Fruit fly (Drosophila melanogaster) whole organism, embryonic: ENCODE results near the gene NdufV3.

ENCODE experiments used
- Ada2b ChIP-seq: fragments of 200-800 bp; sonication (Bioruptor generic); IDR thresholded peaks from 2 replicates; pipeline ENCODE4 v1.3.6; 2022; ENCODE audit warnings: missing biosample characterization, missing genetic modification characterization
- CG10462 ChIP-seq: fragments of 200-800 bp; sonication (Bioruptor generic); optimal IDR thresholded peaks from 2 replicates; lab custom pipeline; 2016; ENCODE audit warnings: missing biosample characterization, missing genetic modification characterization
- CG12659 ChIP-seq: fragments of 200-800 bp; sonication (Bioruptor generic); optimal IDR thresholded peaks from 3 replicates; lab custom pipeline; 2017; ENCODE audit warnings: mild to moderate bottlenecking, missing biosample characterization, missing genetic modification reagents, missing genetic modification characterization
- CG12744 ChIP-seq: fragments of 200-800 bp; sonication (Bioruptor generic); optimal IDR thresholded peaks from 2 replicates; lab custom pipeline; 2016; ENCODE audit warnings: missing biosample characterization, missing genetic modification characterization
- CG12769 ChIP-seq: fragments of 200-800 bp; sonication (Bioruptor generic); optimal IDR thresholded peaks from 2 replicates; lab custom pipeline; 2019; ENCODE audit warnings: missing biosample characterization, mild to moderate bottlenecking, missing genetic modification characterization, moderate library complexity
- CG13894 ChIP-seq: fragments of 200-800 bp; sonication (Bioruptor generic); optimal IDR thresholded peaks from 3 replicates; lab custom pipeline; 2018; ENCODE audit warnings: missing biosample characterization, mild to moderate bottlenecking, missing genetic modification characterization, moderate library complexity
- CG16863 ChIP-seq: fragments of 200-800 bp; sonication (Bioruptor generic); optimal IDR thresholded peaks from 3 replicates; lab custom pipeline; 2016; ENCODE audit warnings: missing biosample characterization, missing genetic modification characterization
- CG18011 ChIP-seq: fragments of 200-800 bp; sonication (Bioruptor generic); optimal IDR thresholded peaks from 2 replicates; lab custom pipeline; 2017; ENCODE audit warnings: missing biosample characterization, missing genetic modification characterization, mild to moderate bottlenecking, moderate library complexity, missing genotype
- CG32767 ChIP-seq: fragments of 200-800 bp; sonication (Bioruptor generic); IDR thresholded peaks from 2 replicates; pipeline ENCODE4 v1.3.6; 2022; ENCODE audit warnings: missing biosample characterization, missing genetic modification characterization
- CG34422 ChIP-seq: fragments of 200-800 bp; sonication (Bioruptor generic); IDR thresholded peaks from 3 replicates; pipeline ENCODE4 v1.3.6; 2022; ENCODE audit warnings: missing biosample characterization, missing genetic modification characterization
- CG3847 ChIP-seq: fragments of 200-800 bp; sonication (Bioruptor generic); IDR thresholded peaks from 2 replicates; pipeline ENCODE4 v1.3.6; 2022; ENCODE audit warnings: missing biosample characterization, missing genetic modification characterization
- CG3995 ChIP-seq: fragments of 200-800 bp; sonication (Bioruptor generic); optimal IDR thresholded peaks from 3 replicates; lab custom pipeline; 2016; ENCODE audit warnings: missing biosample characterization, missing genetic modification characterization
- CG4328 ChIP-seq: fragments of 200-800 bp; sonication (Bioruptor generic); optimal IDR thresholded peaks from 3 replicates; lab custom pipeline; 2017; ENCODE audit warnings: missing biosample characterization, missing genetic modification reagents, missing genetic modification characterization
- CG4360 ChIP-seq: fragments of 200-800 bp; sonication (Bioruptor generic); IDR thresholded peaks from 2 replicates; pipeline ENCODE4 v1.3.6; 2022; ENCODE audit warnings: missing biosample characterization, missing genetic modification characterization
- CG43689 ChIP-seq: fragments of 200-800 bp; sonication (Bioruptor generic); IDR thresholded peaks from 2 replicates; pipeline ENCODE4 v1.3.6; 2022; ENCODE audit warnings: missing biosample characterization, missing genetic modification characterization
- CG4707 ChIP-seq: fragments of 200-800 bp; sonication (Bioruptor generic); optimal IDR thresholded peaks from 2 replicates; lab custom pipeline; 2018; ENCODE audit warnings: missing biosample characterization, mild to moderate bottlenecking, missing genetic modification characterization, moderate library complexity
- CG5245 ChIP-seq: fragments of 200-800 bp; sonication (Bioruptor generic); optimal IDR thresholded peaks from 3 replicates; lab custom pipeline; 2016; ENCODE audit warnings: missing biosample characterization, missing genetic modification characterization
- CG6254 ChIP-seq: fragments of 200-800 bp; sonication (Bioruptor generic); optimal IDR thresholded peaks from 3 replicates; lab custom pipeline; 2017; ENCODE audit warnings: mild to moderate bottlenecking, missing biosample characterization, missing genetic modification reagents, missing genetic modification characterization
- CG6272 ChIP-seq: fragments of 200-800 bp; sonication (Bioruptor generic); IDR thresholded peaks from 2 replicates; pipeline ENCODE4 v1.3.6; 2022; ENCODE audit warnings: missing biosample characterization, missing genetic modification characterization
- CG7372 ChIP-seq: fragments of 200-800 bp; sonication (Bioruptor generic); IDR thresholded peaks from 2 replicates; pipeline ENCODE4 v1.3.6; 2022; ENCODE audit warnings: missing biosample characterization, missing genetic modification characterization
- CG9797 ChIP-seq: fragments of 200-800 bp; sonication (Bioruptor generic); optimal IDR thresholded peaks from 3 replicates; lab custom pipeline; 2018; ENCODE audit warnings: missing biosample characterization, mild to moderate bottlenecking, missing genetic modification characterization
- CG9817 ChIP-seq: fragments of 200-800 bp; sonication (Bioruptor generic); optimal IDR thresholded peaks from 2 replicates; lab custom pipeline; 2018; ENCODE audit warnings: missing biosample characterization, mild to moderate bottlenecking, missing genetic modification characterization, moderate library complexity
- CoRest ChIP-seq: fragments of 200-800 bp; sonication (Bioruptor generic); optimal IDR thresholded peaks from 3 replicates; lab custom pipeline; 2018; ENCODE audit warnings: missing biosample characterization, mild to moderate bottlenecking, missing genetic modification characterization, moderate library complexity
- D19B ChIP-seq: fragments of 200-800 bp; sonication (Bioruptor generic); optimal IDR thresholded peaks from 2 replicates; lab custom pipeline; 2017; ENCODE audit warnings: missing biosample characterization, mild to moderate bottlenecking, missing genetic modification characterization
- Dek ChIP-seq: fragments of 200-800 bp; sonication (Bioruptor generic); optimal IDR thresholded peaks from 3 replicates; lab custom pipeline; 2019; ENCODE audit warnings: missing biosample characterization, mild to moderate bottlenecking, missing genetic modification characterization, moderate library complexity
- Ets65A ChIP-seq: fragments of 200-800 bp; sonication (Bioruptor generic); peaks from one replicate; lab custom pipeline; 2016; ENCODE audit warnings: missing biosample characterization, missing genetic modification characterization
- Fer1 ChIP-seq: fragments of 200-800 bp; sonication (Bioruptor generic); optimal IDR thresholded peaks from 2 replicates; lab custom pipeline; 2017; ENCODE audit warnings: missing biosample characterization, mild to moderate bottlenecking, missing genetic modification characterization
- Lhr ChIP-seq: fragments of 200-800 bp; sonication (Bioruptor generic); optimal IDR thresholded peaks from 3 replicates; lab custom pipeline; 2017; ENCODE audit warnings: mild to moderate bottlenecking, missing biosample characterization, missing genetic modification reagents, missing genetic modification characterization
- NfI ChIP-seq: fragments of 200-800 bp; sonication (Bioruptor generic); optimal IDR thresholded peaks from 3 replicates; lab custom pipeline; 2018; ENCODE audit warnings: missing biosample characterization, mild to moderate bottlenecking, missing genetic modification characterization, moderate library complexity
- Oli ChIP-seq: fragments of 200-800 bp; sonication (Bioruptor generic); optimal IDR thresholded peaks from 2 replicates; lab custom pipeline; 2018; ENCODE audit warnings: missing biosample characterization, mild to moderate bottlenecking, missing genetic modification characterization, moderate library complexity
- Side ChIP-seq: fragments of 200-800 bp; sonication (Bioruptor generic); optimal IDR thresholded peaks from 2 replicates; lab custom pipeline; 2016; ENCODE audit warnings: missing biosample characterization, missing genetic modification characterization
- Sox100B ChIP-seq: fragments of 200-800 bp; sonication (Bioruptor generic); optimal IDR thresholded peaks from 3 replicates; lab custom pipeline; 2018; ENCODE audit warnings: missing biosample characterization, mild to moderate bottlenecking, missing genetic modification characterization
- dan ChIP-seq: fragments of 200-800 bp; sonication (Bioruptor generic); IDR thresholded peaks from 2 replicates; pipeline ENCODE4 v1.3.6; 2022; ENCODE audit warnings: missing biosample characterization, missing genetic modification characterization
- fu2 ChIP-seq: fragments of 200-800 bp; sonication (Bioruptor generic); optimal IDR thresholded peaks from 2 replicates; lab custom pipeline; 2016; ENCODE audit warnings: missing biosample characterization, missing genetic modification characterization
- h ChIP-seq: fragments of >200 bp; optimal IDR thresholded peaks from 2 replicates; lab custom pipeline; 2017
- her ChIP-seq: fragments of 200-800 bp; sonication (Bioruptor generic); optimal IDR thresholded peaks from 2 replicates; lab custom pipeline; 2016; ENCODE audit warnings: missing biosample characterization, missing genetic modification characterization
- hkb ChIP-seq, 2 experiments: fragments of 200-800 bp in 1 of 2; fragments of >200 bp in 1 of 2; sonication (Bioruptor generic) in 1 of 2; IDR thresholded peaks in 1 of 2; optimal IDR thresholded peaks in 1 of 2; 2 replicates each; pipeline versions ENCODE4 v1.3.6 to Lab custom; 2017 to 2022; ENCODE audit warnings: missing biosample characterization in 1 of 2, missing genetic modification characterization in 1 of 2
- kah ChIP-seq: fragments of 200-800 bp; sonication (Bioruptor generic); optimal IDR thresholded peaks from 2 replicates; lab custom pipeline; 2018; ENCODE audit warnings: missing biosample characterization, mild to moderate bottlenecking, missing genetic modification characterization
- ken ChIP-seq: fragments of 200-800 bp; sonication (Bioruptor generic); IDR thresholded peaks from 3 replicates; pipeline ENCODE4 v1.3.6; 2022; ENCODE audit warnings: missing biosample characterization, missing genetic modification characterization
- lov ChIP-seq, 2 experiments: fragments of 200-800 bp in 1 of 2; fragments of >200 bp in 1 of 2; sonication (Bioruptor generic) in 1 of 2; IDR thresholded peaks in 1 of 2; optimal IDR thresholded peaks in 1 of 2; 2 replicates in 1 of 2; 3 replicates in 1 of 2; pipeline versions ENCODE4 v1.3.6 to Lab custom; 2017 to 2022; ENCODE audit warnings: missing biosample characterization in 1 of 2, missing genetic modification characterization in 1 of 2
- maf-S ChIP-seq: fragments of 200-800 bp; sonication (Bioruptor generic); optimal IDR thresholded peaks from 2 replicates; lab custom pipeline; 2016; ENCODE audit warnings: missing biosample characterization, missing genetic modification characterization
- pho ChIP-seq: fragments of 200-800 bp; sonication (Bioruptor generic); optimal IDR thresholded peaks from 2 replicates; lab custom pipeline; 2016; ENCODE audit warnings: missing biosample characterization, missing genetic modification characterization
- seq ChIP-seq: fragments of 200-800 bp; sonication (Bioruptor generic); IDR thresholded peaks from 2 replicates; pipeline ENCODE4 v1.3.6; 2022; ENCODE audit warnings: missing biosample characterization, missing genetic modification characterization
- sima ChIP-seq: fragments of 200-800 bp; sonication (Bioruptor generic); optimal IDR thresholded peaks from 2 replicates; lab custom pipeline; 2016; ENCODE audit warnings: missing biosample characterization, missing genetic modification characterization
- slou ChIP-seq: fragments of 200-800 bp; sonication (Bioruptor generic); optimal IDR thresholded peaks from 3 replicates; lab custom pipeline; 2016; ENCODE audit warnings: missing biosample characterization, missing genetic modification characterization
- slp2 ChIP-seq: fragments of 200-800 bp; sonication (Bioruptor generic); optimal IDR thresholded peaks from 2 replicates; lab custom pipeline; 2016; ENCODE audit warnings: missing biosample characterization, missing genetic modification characterization
- toy ChIP-seq: fragments of 200-800 bp; sonication (Bioruptor generic); IDR thresholded peaks from 2 replicates; pipeline ENCODE4 v1.3.6; 2022; ENCODE audit warnings: missing biosample characterization, missing genetic modification characterization
- ttk ChIP-seq: fragments of 200-800 bp; sonication (Bioruptor generic); IDR thresholded peaks from 2 replicates; pipeline ENCODE4 v2.1.2; 2022; ENCODE audit warnings: missing biosample characterization, missing genetic modification characterization
- wek ChIP-seq: fragments of 200-800 bp; sonication (Bioruptor generic); optimal IDR thresholded peaks from 3 replicates; lab custom pipeline; 2018; ENCODE audit warnings: missing biosample characterization, mild to moderate bottlenecking, missing genetic modification characterization, moderate library complexity

NdufV3 gene

dm6 chrX:11338047-11338747 lies 11.6 kb upstream of the NdufV3 start (continued):
- TF ChIP-seq ken (GFP tag; lab: Robert Waterston, UW) = no peak
- no peak for TF ChIP-seq h
- TF ChIP-seq CG9797 (GFP tag; lab: Kevin White, UChicago) = no peak
- TF ChIP-seq her (GFP tag; lab: Kevin White, UChicago) = peak; percentile 43
- TF ChIP-seq Lhr = no peak
- no peak for TF ChIP-seq CG13894 (tag; lab: Kevin White, UChicago)
- no peak; the same call in 1 of the 2 replicates for TF ChIP-seq CG32767
- 0 out of 2 replicates have a peak, but pooled peaks have one; percentile 38 for TF ChIP-seq ttk (GFP tag; lab: Robert Waterston, UW)
- TF ChIP-seq kah (GFP tag; lab: Kevin White, UChicago) = peak; percentile 13
- peak; percentile 63 for TF ChIP-seq Dek (tag; lab: Kevin White, UChicago)
- peak; percentile 23 for TF ChIP-seq CG12744
- no peak for TF ChIP-seq wek (GFP tag; lab: Kevin White, UChicago)
- TF ChIP-seq maf-S = peak; percentile 47
- TF ChIP-seq slou = peak; percentile 26
- TF ChIP-seq CG43689 = 0 out of 2 replicates have a peak, but pooled peaks have one; percentile 21
- peak; percentile 39 for TF ChIP-seq Sox100B (GFP tag; lab: Kevin White, UChicago)
- TF ChIP-seq CG4707 (GFP tag; lab: Kevin White, UChicago) = peak; percentile 12
- TF ChIP-seq CG3847 (GFP tag; lab: Robert Waterston, UW) = 0 out of 2 replicates have a peak, but pooled peaks have one; percentile 24
- peak; percentile 65 for TF ChIP-seq CG4328
- TF ChIP-seq sima (GFP tag; lab: Kevin White, UChicago) = peak; percentile 33
- peak; percentile 47; the same call in 1 of the 2 replicates for TF ChIP-seq Ada2b (GFP tag; lab: Robert Waterston, UW)
- peak; percentile 66 for TF ChIP-seq NfI (GFP tag; lab: Kevin White, UChicago)
- peak; percentile 60 for TF ChIP-seq CG16863 (GFP tag; lab: Kevin White, UChicago)
- TF ChIP-seq dan (GFP tag; lab: Robert Waterston, UW) = no peak
- TF ChIP-seq CG18011 (GFP tag; lab: Kevin White, UChicago) = no peak
- TF ChIP-seq seq (GFP tag; lab: Robert Waterston, UW) = peak; percentile 73
- TF ChIP-seq Ets65A = peak; percentile 89
- peak; percentile 56 for TF ChIP-seq CG6254
- TF ChIP-seq hkb (optimal IDR thresholded peaks at IDR 0.05; lab: Kevin White, UChicago) = no peak
- peak; percentile 74 for TF ChIP-seq hkb (GFP tag; IDR thresholded peaks at IDR 0.05; lab: Robert Waterston, UW)
- TF ChIP-seq slp2 (GFP tag; lab: Kevin White, UChicago) = no peak
- peak; percentile 60; the same call in 1 of the 2 replicates for TF ChIP-seq CG7372 (GFP tag; lab: Robert Waterston, UW)
- peak; percentile 63 for TF ChIP-seq fu2 (GFP tag; lab: Kevin White, UChicago)
- no peak for TF ChIP-seq CG3995 (GFP tag; lab: Kevin White, UChicago)
- peak; percentile 70 for TF ChIP-seq Fer1 (GFP tag; lab: Kevin White, UChicago)
- peak; percentile 23; the same call in 1 of the 2 replicates for TF ChIP-seq CG4360 (GFP tag; lab: Robert Waterston, UW)
- TF ChIP-seq Oli (tag; lab: Kevin White, UChicago) = peak; percentile 85
- TF ChIP-seq pho (GFP tag; lab: Kevin White, UChicago) = peak; percentile 55
- TF ChIP-seq CG10462 (GFP tag; lab: Kevin White, UChicago) = peak; percentile 50
- TF ChIP-seq CG5245 (GFP tag; lab: Kevin White, UChicago) = peak; percentile 50
- peak; percentile 52 for TF ChIP-seq Side
- 0 out of 3 replicates have a peak, but pooled peaks have one; percentile 27 for TF ChIP-seq CG34422 (GFP tag; lab: Robert Waterston, UW)
- TF ChIP-seq D19B (GFP tag; lab: Kevin White, UChicago) = no peak
- TF ChIP-seq CG12769 = no peak
- TF ChIP-seq toy (GFP tag; lab: Robert Waterston, UW) = no peak
- peak; percentile 86 for TF ChIP-seq CoRest (tag; lab: Kevin White, UChicago)
- TF ChIP-seq lov (optimal IDR thresholded peaks at IDR 0.05; lab: Kevin White, UChicago) = no peak
- TF ChIP-seq lov (GFP tag; IDR thresholded peaks at IDR 0.05; lab: Robert Waterston, UW) = no peak
- no peak for TF ChIP-seq CG6272 (GFP tag; lab: Robert Waterston, UW)
- TF ChIP-seq CG12659 (GFP tag; lab: Kevin White, UChicago) = peak; percentile 82
- peak; percentile 57 for TF ChIP-seq CG9817
